Fruit fly (Drosophila melanogaster) S2 (cell line): ENCODE measurements around the gene Hers.
"Not testable (repeated sequence)": the region's sequence is repeated elsewhere in the genome, so short reads cannot be mapped to it uniquely, and the experiment has no call there.

Experiments used
- CG8478 ChIP-seq: fragments of >200 bp; optimal IDR thresholded peaks from 2 replicates; lab custom pipeline; 2018
- CTCF ChIP-seq, 2 experiments: fragments of >200 bp; optimal IDR thresholded peaks; 2 replicates each; lab custom pipeline; 2018

DNA sequence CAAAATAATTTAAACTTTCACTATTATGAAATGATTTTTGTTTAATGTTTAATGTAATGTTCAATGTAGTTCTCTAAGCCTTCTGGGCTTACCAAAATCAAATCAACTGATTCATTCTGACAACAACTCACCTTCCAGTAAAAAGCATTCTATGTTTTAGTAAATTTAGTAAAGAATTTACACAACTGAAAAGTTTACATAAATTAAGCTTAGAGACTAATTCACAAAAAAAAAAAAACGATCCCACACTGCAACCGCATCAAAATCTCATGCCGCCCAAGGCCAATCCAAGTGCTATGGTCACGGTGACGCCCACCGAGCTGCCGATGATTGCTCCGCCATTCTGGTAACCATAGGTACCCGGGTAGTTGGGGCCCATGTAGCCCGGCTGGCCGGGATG is 49.2 kb downstream of the Hers start, which contains the start of gene CG45487:
- not testable (repeated sequence) for TF ChIP-seq CTCF (optimal IDR thresholded peaks at IDR 0.05; lab: Kevin White, UChicago); CG8478
